Fruit fly (Drosophila melanogaster) whole organism, embryonic: ENCODE results near the gene CG33124.

Experiments used
- Abd-B ChIP-seq: fragments of 200-800 bp; sonication (Bioruptor generic); optimal IDR thresholded peaks from 2 replicates; lab custom pipeline; 2018; ENCODE audit warnings: missing biosample characterization, mild to moderate bottlenecking, missing genetic modification characterization, moderate library complexity
- CG10274 ChIP-seq: fragments of 200-800 bp; sonication (Bioruptor generic); optimal IDR thresholded peaks from 3 replicates; lab custom pipeline; 2017; ENCODE audit warnings: missing biosample characterization, mild to moderate bottlenecking, missing genetic modification characterization
- CG10959 ChIP-seq: fragments of 200-800 bp; sonication (Bioruptor generic); IDR thresholded peaks from 2 replicates; pipeline ENCODE4 v1.3.6; 2022; ENCODE audit warnings: missing biosample characterization, missing genetic modification characterization
- CG12219 ChIP-seq: fragments of 200-800 bp; sonication (Bioruptor generic); optimal IDR thresholded peaks from 3 replicates; lab custom pipeline; 2018; ENCODE audit warnings: missing biosample characterization, mild to moderate bottlenecking, missing genetic modification characterization
- CG12391 ChIP-seq: fragments of 200-800 bp; sonication (Bioruptor generic); optimal IDR thresholded peaks from 3 replicates; lab custom pipeline; 2018; ENCODE audit warnings: missing biosample characterization, mild to moderate bottlenecking, missing genetic modification characterization, moderate library complexity
- CG15011 ChIP-seq: fragments of 200-800 bp; sonication (Bioruptor generic); optimal IDR thresholded peaks from 3 replicates; lab custom pipeline; 2018; ENCODE audit warnings: missing biosample characterization, mild to moderate bottlenecking, missing genetic modification characterization
- CG16813 ChIP-seq: fragments of 200-800 bp; sonication (Bioruptor generic); IDR thresholded peaks from 3 replicates; pipeline ENCODE4 v1.3.6; 2022; ENCODE audit warnings: missing biosample characterization, missing genetic modification characterization; ENCODE audit not compliant: partially characterized antibody
- CG32772 ChIP-seq: fragments of 200-800 bp; sonication (Bioruptor generic); IDR thresholded peaks from 2 replicates; pipeline ENCODE4 v1.3.6; 2022; ENCODE audit warnings: missing biosample characterization, missing genetic modification characterization
- CG3838 ChIP-seq: fragments of 200-800 bp; sonication (Bioruptor generic); optimal IDR thresholded peaks from 3 replicates; lab custom pipeline; 2016; ENCODE audit warnings: missing biosample characterization, missing genetic modification characterization
- CG42726 ChIP-seq: fragments of 200-800 bp; sonication (Bioruptor generic); IDR thresholded peaks from 2 replicates; pipeline ENCODE4 v1.3.6; 2022; ENCODE audit warnings: missing biosample characterization, missing genetic modification characterization; ENCODE audit not compliant: partially characterized antibody
- CG6272 ChIP-seq: fragments of 200-800 bp; sonication (Bioruptor generic); IDR thresholded peaks from 2 replicates; pipeline ENCODE4 v1.3.6; 2022; ENCODE audit warnings: missing biosample characterization, missing genetic modification characterization
- CG6765 ChIP-seq: fragments of 200-800 bp; sonication (Bioruptor generic); optimal IDR thresholded peaks from 3 replicates; lab custom pipeline; 2017; ENCODE audit warnings: missing biosample characterization, mild to moderate bottlenecking, missing genetic modification characterization
- CG9797 ChIP-seq: fragments of 200-800 bp; sonication (Bioruptor generic); optimal IDR thresholded peaks from 3 replicates; lab custom pipeline; 2018; ENCODE audit warnings: missing biosample characterization, mild to moderate bottlenecking, missing genetic modification characterization
- CoRest ChIP-seq: fragments of 200-800 bp; sonication (Bioruptor generic); optimal IDR thresholded peaks from 3 replicates; lab custom pipeline; 2018; ENCODE audit warnings: missing biosample characterization, mild to moderate bottlenecking, missing genetic modification characterization, moderate library complexity
- Eip74EF ChIP-seq, 2 experiments: fragments of 200-800 bp in 1 of 2; fragments of >200 bp in 1 of 2; sonication (Bioruptor generic) in 1 of 2; optimal IDR thresholded peaks; 2 replicates each; lab custom pipeline; 2017 to 2019; ENCODE audit warnings: missing biosample characterization in 2 of 2, missing genetic modification characterization in 2 of 2, mild to moderate bottlenecking in 1 of 2, moderate library complexity in 1 of 2
- Fer1 ChIP-seq: fragments of 200-800 bp; sonication (Bioruptor generic); optimal IDR thresholded peaks from 2 replicates; lab custom pipeline; 2017; ENCODE audit warnings: missing biosample characterization, mild to moderate bottlenecking, missing genetic modification characterization
- Gug ChIP-seq: fragments of 200-800 bp; sonication (Bioruptor generic); IDR thresholded peaks from 4 replicates; pipeline ENCODE4 v1.3.6; 2022; ENCODE audit warnings: missing biosample characterization, missing genetic modification characterization
- HLH54F ChIP-seq: fragments of 200-800 bp; sonication (Bioruptor generic); optimal IDR thresholded peaks from 3 replicates; lab custom pipeline; 2016; ENCODE audit warnings: missing biosample characterization, missing genetic modification characterization
- Lhr ChIP-seq: fragments of 200-800 bp; sonication (Bioruptor generic); optimal IDR thresholded peaks from 3 replicates; lab custom pipeline; 2017; ENCODE audit warnings: mild to moderate bottlenecking, missing biosample characterization, missing genetic modification reagents, missing genetic modification characterization
- MESR4 ChIP-seq: fragments of 200-800 bp; sonication (Bioruptor generic); optimal IDR thresholded peaks from 2 replicates; lab custom pipeline; 2018; ENCODE audit warnings: missing biosample characterization, mild to moderate bottlenecking, missing genetic modification characterization, moderate library complexity
- Myb ChIP-seq: fragments of 200-800 bp; sonication (Bioruptor generic); optimal IDR thresholded peaks from 2 replicates; lab custom pipeline; 2016; ENCODE audit warnings: missing biosample characterization, missing genetic modification characterization
- NC2α ChIP-seq: fragments of 200-800 bp; sonication (Bioruptor generic); optimal IDR thresholded peaks from 2 replicates; lab custom pipeline; 2016; ENCODE audit warnings: missing biosample characterization, missing genetic modification characterization
- Nf-YC ChIP-seq: fragments of 200-800 bp; optimal IDR thresholded peaks from 3 replicates; lab custom pipeline; 2019; ENCODE audit warnings: missing biosample characterization, mild to moderate bottlenecking, missing genetic modification characterization, moderate library complexity
- Scr ChIP-seq: fragments of 200-800 bp; sonication (Bioruptor generic); IDR thresholded peaks from 2 replicates; pipeline ENCODE4 v1.3.6; 2022; ENCODE audit warnings: missing biosample characterization, missing genetic modification characterization; ENCODE audit not compliant: partially characterized antibody
- Stat92E ChIP-seq, 3 experiments: fragments of >200 bp in 2 of 3; fragments of 200-800 bp in 1 of 3; sonication (Bioruptor generic) in 1 of 3; optimal IDR thresholded peaks; 2 replicates each; lab custom pipeline; 2017 to 2019; ENCODE audit warnings: missing biosample characterization in 3 of 3, missing genetic modification characterization in 3 of 3, mild to moderate bottlenecking in 1 of 3, moderate library complexity in 1 of 3
- Trl ChIP-seq, 3 experiments: fragments of >200 bp in 2 of 3; fragments of 200-800 bp in 1 of 3; sonication (Bioruptor generic) in 1 of 3; optimal IDR thresholded peaks; 2 replicates in 1 of 3; 3 replicates in 2 of 3; lab custom pipeline; 2016 to 2017; ENCODE audit warnings: missing biosample characterization in 1 of 3, missing genetic modification characterization in 1 of 3
- YL-1 ChIP-seq: fragments of 200-800 bp; sonication (Bioruptor generic); optimal IDR thresholded peaks from 3 replicates; lab custom pipeline; 2017; ENCODE audit warnings: missing biosample characterization, mild to moderate bottlenecking, missing genetic modification characterization
- ap ChIP-seq: fragments of 200-800 bp; sonication (Bioruptor generic); IDR thresholded peaks from 2 replicates; pipeline ENCODE4 v1.3.6; 2022; ENCODE audit warnings: missing biosample characterization, missing genetic modification characterization
- ase ChIP-seq: fragments of 200-800 bp; sonication (Bioruptor generic); IDR thresholded peaks from 3 replicates; pipeline ENCODE4 v1.3.6; 2022; ENCODE audit warnings: missing biosample characterization, missing genetic modification characterization
- ash1 ChIP-seq: fragments of 200-800 bp; sonication (Bioruptor generic); optimal IDR thresholded peaks from 2 replicates; lab custom pipeline; 2018; ENCODE audit warnings: missing biosample characterization, mild to moderate bottlenecking, missing genetic modification characterization
- cas ChIP-seq: fragments of 200-800 bp; sonication (Bioruptor generic); IDR thresholded peaks from 2 replicates; pipeline ENCODE4 v1.3.6; 2022; ENCODE audit warnings: missing biosample characterization, missing genetic modification characterization
- croc ChIP-seq: fragments of 200-800 bp; sonication (Bioruptor generic); conservative IDR thresholded peaks from 3 replicates; pipeline ENCODE4 v1.3.6; 2022; ENCODE audit warnings: missing biosample characterization, missing genetic modification characterization
- gem ChIP-seq: fragments of 200-800 bp; sonication (Bioruptor generic); optimal IDR thresholded peaks from 2 replicates; lab custom pipeline; 2019; ENCODE audit warnings: missing biosample characterization, mild to moderate bottlenecking, missing genetic modification characterization, moderate library complexity
- ind ChIP-seq: fragments of 200-800 bp; sonication (Bioruptor generic); optimal IDR thresholded peaks from 3 replicates; lab custom pipeline; 2016; ENCODE audit warnings: missing biosample characterization, missing genetic modification characterization
- insv ChIP-seq, 2 experiments: fragments of 200-800 bp; sonication (Bioruptor generic); optimal IDR thresholded peaks; 3 replicates each; lab custom pipeline; 2016 to 2018; ENCODE audit warnings: missing biosample characterization in 2 of 2, missing genetic modification characterization in 2 of 2
- ken ChIP-seq: fragments of 200-800 bp; sonication (Bioruptor generic); IDR thresholded peaks from 3 replicates; pipeline ENCODE4 v1.3.6; 2022; ENCODE audit warnings: missing biosample characterization, missing genetic modification characterization
- klu ChIP-seq: fragments of 200-800 bp; sonication (Bioruptor generic); IDR thresholded peaks from 2 replicates; pipeline ENCODE4 v1.3.6; 2022; ENCODE audit warnings: missing biosample characterization, missing genetic modification characterization
- lola ChIP-seq, 3 experiments: fragments of >200 bp in 2 of 3; fragments of 200-800 bp in 1 of 3; sonication (Bioruptor generic) in 1 of 3; optimal IDR thresholded peaks; 2 replicates each; lab custom pipeline; 2017 to 2019; ENCODE audit warnings: missing biosample characterization in 3 of 3, missing genetic modification characterization in 3 of 3, mild to moderate bottlenecking in 1 of 3, moderate library complexity in 1 of 3
- maf-S ChIP-seq: fragments of 200-800 bp; sonication (Bioruptor generic); optimal IDR thresholded peaks from 2 replicates; lab custom pipeline; 2016; ENCODE audit warnings: missing biosample characterization, missing genetic modification characterization
- otp ChIP-seq: fragments of 200-800 bp; sonication (Bioruptor generic); IDR thresholded peaks from 3 replicates; pipeline ENCODE4, ENCODE4 v1.3.6; 2022; ENCODE audit warnings: missing biosample characterization, missing genetic modification characterization
- prd ChIP-seq, 3 experiments: fragments of >200 bp in 2 of 3; fragments of 200-800 bp in 1 of 3; sonication (Bioruptor generic) in 1 of 3; optimal IDR thresholded peaks in 2 of 3; IDR thresholded peaks in 1 of 3; 2 replicates in 2 of 3; 3 replicates in 1 of 3; pipeline versions ENCODE4 v1.3.6 to Lab custom; 2017 to 2022; ENCODE audit warnings: missing biosample characterization in 1 of 3, missing genetic modification characterization in 1 of 3
- pzg ChIP-seq: fragments of 200-800 bp; sonication (Bioruptor generic); optimal IDR thresholded peaks from 3 replicates; lab custom pipeline; 2018; ENCODE audit warnings: missing biosample characterization, mild to moderate bottlenecking, missing genetic modification characterization, moderate library complexity
- sd ChIP-seq: fragments of 200-800 bp; sonication (Bioruptor generic); optimal IDR thresholded peaks from 3 replicates; lab custom pipeline; 2018; ENCODE audit warnings: missing biosample characterization, mild to moderate bottlenecking, missing genetic modification characterization, moderate library complexity
- sima ChIP-seq: fragments of 200-800 bp; sonication (Bioruptor generic); optimal IDR thresholded peaks from 2 replicates; lab custom pipeline; 2016; ENCODE audit warnings: missing biosample characterization, missing genetic modification characterization
- slbo ChIP-seq: fragments of 200-800 bp; sonication (Bioruptor generic); IDR thresholded peaks from 2 replicates; pipeline ENCODE4 v1.3.6; 2022; ENCODE audit warnings: missing biosample characterization, missing genetic modification characterization
- wor ChIP-seq: fragments of 200-800 bp; sonication (Bioruptor generic); IDR thresholded peaks from 2 replicates; pipeline ENCODE4 v1.3.6; 2022; ENCODE audit warnings: missing biosample characterization, missing genetic modification characterization
- yki ChIP-seq: fragments of >200 bp; optimal IDR thresholded peaks from 3 replicates; lab custom pipeline; 2018

CG33124 gene

DNA sequence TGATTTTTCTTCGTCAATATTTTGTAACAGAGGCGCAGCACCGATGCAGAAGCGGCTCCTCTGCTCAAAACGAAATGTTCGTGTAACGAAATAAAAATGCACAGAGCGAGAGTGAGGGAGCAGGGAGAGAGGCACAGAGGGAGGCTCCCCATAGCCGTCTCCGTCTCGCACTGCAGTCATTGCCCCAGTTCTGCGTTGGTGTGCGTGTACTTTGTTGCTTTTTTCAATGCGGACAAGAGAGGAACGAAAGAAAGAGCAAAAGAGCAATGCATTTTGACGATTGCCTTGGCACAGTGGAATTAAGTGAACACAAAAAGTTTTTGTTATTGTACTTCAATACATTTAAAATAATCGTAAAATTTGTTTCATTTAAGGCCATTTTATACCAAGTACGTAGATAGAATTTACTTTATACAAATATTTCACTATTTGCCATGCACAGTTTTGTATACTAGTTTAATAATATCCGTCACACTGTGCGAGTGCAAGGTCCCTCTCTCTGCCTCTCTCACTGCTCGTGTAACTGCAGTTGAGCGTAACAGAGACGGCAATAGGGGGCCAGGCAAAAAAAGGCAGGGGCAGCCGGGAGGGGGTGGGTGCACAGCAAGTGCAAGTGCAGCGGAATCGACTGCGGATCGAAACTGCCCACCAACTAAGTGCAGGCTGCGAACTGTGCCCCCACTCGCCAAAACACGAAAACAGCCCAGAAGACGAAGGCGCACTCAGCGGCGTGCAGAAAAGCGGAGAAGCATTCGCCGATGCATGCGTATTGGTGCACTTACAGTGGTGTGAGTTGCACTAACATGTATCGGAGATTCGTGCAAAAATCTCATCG is 6.7 kb downstream of the CG33124 start (continued):
- peak; percentile 100 for TF ChIP-seq CG12391 (tag; lab: Kevin White, UChicago)
- peak; percentile 99 for TF ChIP-seq ken (GFP tag; lab: Robert Waterston, UW)
- peak; percentile 99 for TF ChIP-seq ap (GFP tag; lab: Robert Waterston, UW)
- peak; percentile 72 for TF ChIP-seq CG9797 (GFP tag; lab: Kevin White, UChicago)
- peak; percentile 79 for TF ChIP-seq cas (GFP tag; lab: Robert Waterston, UW)
- TF ChIP-seq maf-S (GFP tag; lab: Kevin White, UChicago): peak; percentile 96
- TF ChIP-seq ind (GFP tag; lab: Kevin White, UChicago): peak; percentile 97
- TF ChIP-seq klu (GFP tag; lab: Robert Waterston, UW): peak; percentile 89
- no peak for TF ChIP-seq CG6765 (GFP tag; lab: Kevin White, UChicago)
- peak; percentile 90 for TF ChIP-seq sima (GFP tag; lab: Kevin White, UChicago)
- peak; percentile 100 for TF ChIP-seq croc
- TF ChIP-seq insv (GFP tag; optimal IDR thresholded peaks at IDR 0.05; lab: Kevin White, UChicago): peak; percentile 60 to 61
- peak; percentile 100 for TF ChIP-seq CG10959 (GFP tag; lab: Robert Waterston, UW)
- peak; percentile 74 for TF ChIP-seq Nf-YC (tag; lab: Kevin White, UChicago)
- TF ChIP-seq CoRest: peak; percentile 98
- TF ChIP-seq sd (tag; lab: Kevin White, UChicago): peak; percentile 83
- TF ChIP-seq pzg (GFP tag; lab: Kevin White, UChicago): no peak
- peak; percentile 99 for TF ChIP-seq ase (GFP tag; lab: Robert Waterston, UW)
- peak; percentile 55; the same call in 1 of the 2 replicates for TF ChIP-seq Scr (GFP tag; lab: Robert Waterston, UW)
- peak; percentile 99 for TF ChIP-seq otp
- peak; percentile 75 for TF ChIP-seq MESR4
- peak; percentile 83 for TF ChIP-seq CG10274 (GFP tag; lab: Kevin White, UChicago)
- peak; percentile 99 for TF ChIP-seq wor (GFP tag; lab: Robert Waterston, UW)
- TF ChIP-seq slbo (GFP tag; lab: Robert Waterston, UW): peak; percentile 83
- peak; percentile 62 for TF ChIP-seq yki (lab: Kevin White, UChicago)
- peak; percentile 76 for TF ChIP-seq CG16813 (GFP tag; lab: Robert Waterston, UW)
- TF ChIP-seq lola (GFP tag; optimal IDR thresholded peaks at IDR 0.05; lab: Kevin White, UChicago): peak in 1 of 3 experiments; percentile 100
- TF ChIP-seq Fer1 (GFP tag; lab: Kevin White, UChicago): peak; percentile 92
- TF ChIP-seq CG12219 (GFP tag; lab: Kevin White, UChicago): peak; percentile 99
- peak; percentile 99 for TF ChIP-seq CG32772 (GFP tag; lab: Robert Waterston, UW)
- TF ChIP-seq Gug (GFP tag; lab: Robert Waterston, UW): peak; percentile 96
- peak; percentile 97 for TF ChIP-seq Abd-B (GFP tag; lab: Kevin White, UChicago)
- TF ChIP-seq Stat92E (GFP tag; optimal IDR thresholded peaks at IDR 0.05; lab: Kevin White, UChicago): peak in 1 of 3 experiments; percentile 100
- peak; percentile 100 for TF ChIP-seq gem (tag; lab: Kevin White, UChicago)
- TF ChIP-seq YL-1: peak; percentile 94
- TF ChIP-seq Myb (GFP tag; lab: Kevin White, UChicago): peak; percentile 81
- peak; percentile 93 for TF ChIP-seq CG3838
- peak; percentile 27 to 79 for TF ChIP-seq Trl (optimal IDR thresholded peaks at IDR 0.05; lab: Kevin White, UChicago)
- peak; percentile 98 for TF ChIP-seq Trl (GFP tag; optimal IDR thresholded peaks at IDR 0.05; lab: Kevin White, UChicago)
- peak; percentile 95 for TF ChIP-seq CG15011 (GFP tag; lab: Kevin White, UChicago)
- TF ChIP-seq HLH54F (GFP tag; lab: Kevin White, UChicago): peak; percentile 89
- TF ChIP-seq prd (optimal IDR thresholded peaks at IDR 0.05; lab: Kevin White, UChicago): no peak
- peak; percentile 99 for TF ChIP-seq prd (GFP tag; IDR thresholded peaks at IDR 0.05; lab: Robert Waterston, UW)
- peak; percentile 98 for TF ChIP-seq NC2α (GFP tag; lab: Kevin White, UChicago)
- no peak for TF ChIP-seq CG42726 (GFP tag; lab: Robert Waterston, UW)
- peak; percentile 23 for TF ChIP-seq ash1
- TF ChIP-seq CG6272: peak; percentile 98
- TF ChIP-seq Lhr (GFP tag; lab: Kevin White, UChicago): peak; percentile 99
- TF ChIP-seq Eip74EF (GFP tag; optimal IDR thresholded peaks at IDR 0.05; lab: Kevin White, UChicago): peak in 1 of 2 experiments; percentile 99
